Worm (Caenorhabditis elegans) whole organism, L4/young adult: Measurements from ENCODE around the gene kin-19.

Experiments used
- W03F9.2 ChIP-seq: fragments of 150-350 bp; optimal IDR thresholded peaks from 2 replicates; lab custom pipeline; 2014; ENCODE audit warnings: missing biosample characterization, missing genetic modification characterization
- dao-5 ChIP-seq: sonication (generic microtip); optimal IDR thresholded peaks from 2 replicates; lab custom pipeline; 2016; ENCODE audit warnings: missing genotype, missing genetic modification characterization, moderate library complexity, missing compliant biosample characterization
- him-1 ChIP-seq: sonication (generic microtip); optimal IDR thresholded peaks from 2 replicates; lab custom pipeline; 2016; ENCODE audit warnings: missing genotype, missing genetic modification reagents, missing genetic modification characterization, missing compliant biosample characterization

- no peak for TF ChIP-seq him-1 (tag; lab: Kevin White, UChicago)
- no peak for TF ChIP-seq W03F9.2 (tag; lab: Kevin White, UChicago)
- no peak for TF ChIP-seq dao-5 (tag; lab: Kevin White, UChicago)
Measured at ce11 chrIII:4095441-4096095, 9.1 kb upstream of the kin-19 start, which contains the start of gene C03C10.7.
